Worm (Caenorhabditis elegans) whole organism, midembryonic: ENCODE results near the gene unc-53.

ENCODE experiments used
- flt-1 ChIP-seq: fragments of 200-800 bp; sonication (Bioruptor generic); IDR thresholded peaks from 2 replicates; pipeline ENCODE4 v1.3.6; 2022; ENCODE audit warnings: missing genetic modification characterization, missing compliant biosample characterization
- ref-1 ChIP-seq: fragments of 200-800 bp; sonication (Bioruptor generic); conservative IDR thresholded peaks from 2 replicates; pipeline ENCODE4 v1.3.6; 2022; ENCODE audit warnings: missing genetic modification reagents, missing genetic modification characterization, missing compliant biosample characterization
- ztf-23 ChIP-seq: fragments of 200-800 bp; sonication (Bioruptor generic); IDR thresholded peaks from 2 replicates; pipeline ENCODE4 v1.3.6; 2022; ENCODE audit warnings: missing genetic modification reagents, missing genetic modification characterization, missing compliant biosample characterization

DNA sequence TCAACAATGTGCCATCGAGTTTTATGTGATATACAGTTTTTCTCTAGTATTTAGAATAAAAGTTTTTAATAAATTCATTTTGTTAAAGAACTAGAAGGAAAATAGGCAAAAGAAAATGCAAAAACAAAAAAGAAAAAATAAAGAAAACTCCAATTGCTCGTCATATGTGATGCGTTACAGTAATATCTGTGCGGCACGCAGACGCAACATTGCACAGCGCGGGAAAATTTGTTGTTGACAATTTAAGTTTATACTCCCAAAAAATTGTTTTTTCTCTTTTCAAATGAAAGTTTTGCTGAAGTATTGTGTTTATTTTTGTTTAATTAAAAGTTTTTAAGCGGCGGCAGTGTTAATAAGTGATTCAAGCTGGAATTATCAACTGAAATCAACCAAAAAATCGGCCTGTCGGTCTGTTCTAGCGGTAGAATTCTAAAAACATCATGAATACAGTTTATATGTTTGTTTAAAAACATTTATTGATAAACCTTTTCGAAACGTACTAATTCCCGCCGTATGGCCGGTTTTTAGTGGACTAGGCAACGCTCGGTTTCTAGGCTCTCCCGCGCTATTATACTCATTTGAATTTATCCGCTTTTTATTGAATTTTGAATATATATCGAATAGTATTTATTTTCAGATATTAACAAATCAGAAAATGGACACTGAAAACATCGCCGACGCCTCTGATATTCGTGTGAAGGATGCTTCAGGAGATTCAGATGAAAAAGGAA, 16.9 kb upstream of the unc-53 start, which contains the start of gene nasp-1:
- TF ChIP-seq flt-1 (GFP tag; lab: Robert Waterston, UW) (no peak), ztf-23 (GFP tag; lab: Robert Waterston, UW) (no peak), ref-1 (no peak)
